Fruit fly (Drosophila melanogaster) whole organism, wandering third instar larva: Measurements from ENCODE around the gene CG43439.

Experiments
- CG32264 ChIP-seq: fragments of 200-800 bp; sonication (Bioruptor generic); optimal IDR thresholded peaks from 2 replicates; lab custom pipeline; 2016; ENCODE audit warnings: missing biosample characterization, missing genetic modification characterization
- dl ChIP-seq, 2 experiments: fragments of 175-275, 200-275 bp in 1 of 2; fragments of 200-275 bp in 1 of 2; sonication (Bioruptor generic); optimal IDR thresholded peaks; lab custom pipeline; 2018; ENCODE audit warnings: mild to moderate bottlenecking in 2 of 2, missing biosample characterization in 2 of 2, missing genetic modification characterization in 2 of 2, moderate library complexity in 2 of 2; ENCODE audit not compliant: partially characterized antibody in 2 of 2, insufficient read depth in 1 of 2
- dsf ChIP-seq: sonication (Bioruptor generic); optimal IDR thresholded peaks from 2 replicates; lab custom pipeline; 2016; ENCODE audit warnings: missing biosample characterization, missing genetic modification characterization, borderline replicate concordance
- ey ChIP-seq: fragments of 200-800 bp; sonication (Bioruptor generic); optimal IDR thresholded peaks from 2 replicates; lab custom pipeline; 2016; ENCODE audit warnings: missing biosample characterization, missing genetic modification characterization

dm6 chr3L:7013568-7014305, 29.4 kb upstream of the CG43439 start:
- TF ChIP-seq ey (GFP tag; lab: Kevin White, UChicago) (no peak), dsf (GFP tag; lab: Kevin White, UChicago) (no peak), CG32264 (GFP tag; lab: Kevin White, UChicago) (no peak), dl (GFP tag; optimal IDR thresholded peaks at IDR 0.05; lab: Kevin White, UChicago; ENCODE audit: insufficient read depth in 1 of 2, partially characterized antibody in 2 of 2) (no peak)
